Fruit fly (Drosophila melanogaster): Measurements from ENCODE around the gene CG9920.

CG9920 gene

dm6 chr3R:14088887-14089567 lies 8.9 kb downstream of the CG9920 start, which contains the start of gene Npc2b (continued):
- TF ChIP-seq Eip93F (GFP tag; optimal IDR thresholded peaks at IDR 0.05) (no peak), Lpt (GFP tag; optimal IDR thresholded peaks at IDR 0.05) (peak; percentile 25), Sox15 (GFP tag; optimal IDR thresholded peaks at IDR 0.05) (no peak), CG11902 (GFP tag; optimal IDR thresholded peaks at IDR 0.05) (peak; percentile 6), CG4318 (GFP tag; optimal IDR thresholded peaks at IDR 0.05) (peak; percentile 27), esn (GFP tag; optimal IDR thresholded peaks at IDR 0.05) (peak; percentile 53), CG3919 (GFP tag; optimal IDR thresholded peaks at IDR 0.05) (peak; percentile 55), Ets21C (GFP tag; optimal IDR thresholded peaks at IDR 0.05) (peak; percentile 59), Blimp-1 (GFP tag; optimal IDR thresholded peaks at IDR 0.05) (no peak), CG16779 (tag; optimal IDR thresholded peaks at IDR 0.05) (no peak), CG10669 (GFP tag; optimal IDR thresholded peaks at IDR 0.05) (no peak), eg (GFP tag; IDR thresholded peaks at IDR 0.05) (no peak), pdm3 (GFP tag; optimal IDR thresholded peaks at IDR 0.05) (peak; percentile 45), lz (GFP tag; optimal IDR thresholded peaks at IDR 0.05) (peak; percentile 68), CG6276 (GFP tag; optimal IDR thresholded peaks at IDR 0.05) (no peak), Ets96B (tag; optimal IDR thresholded peaks at IDR 0.05) (peak; percentile 24), svp (GFP tag) (peak; percentile 78), CG10631 (GFP tag; optimal IDR thresholded peaks at IDR 0.05) (peak; percentile 36), CG9139 (GFP tag; optimal IDR thresholded peaks at IDR 0.05) (no peak), spab (GFP tag; optimal IDR thresholded peaks at IDR 0.05) (peak; percentile 13), acj6 (GFP tag; optimal IDR thresholded peaks at IDR 0.05) (peak; percentile 35), Sox14 (GFP tag; optimal IDR thresholded peaks at IDR 0.05) (peak; percentile 63), CG6792 (GFP tag; optimal IDR thresholded peaks at IDR 0.05) (peak; percentile 12), Hr39 (GFP tag; optimal IDR thresholded peaks at IDR 0.05) (peak; percentile 66), CG6808 (GFP tag; optimal IDR thresholded peaks at IDR 0.05) (no peak), CG15336 (GFP tag; IDR thresholded peaks at IDR 0.05) (peak; percentile 73), CG6163 (GFP tag; IDR thresholded peaks at IDR 0.05) (no peak), achi (GFP tag; optimal IDR thresholded peaks at IDR 0.05) (peak; percentile 48), Eip75B (GFP tag; optimal IDR thresholded peaks at IDR 0.05) (peak; percentile 60), CG7368 (GFP tag; optimal IDR thresholded peaks at IDR 0.05) (no peak), Hr38 (GFP tag; optimal IDR thresholded peaks at IDR 0.05) (no peak), vri (GFP tag; optimal IDR thresholded peaks at IDR 0.05) (no peak), Gug (GFP tag; IDR thresholded peaks at IDR 0.05) (no peak), CG8632 (GFP tag; optimal IDR thresholded peaks at IDR 0.05) (peak; percentile 25)

- TF ChIP-seq ss (GFP tag; optimal IDR thresholded peaks at IDR 0.05) (peak; percentile 3 to 42), CG31627 (GFP tag; optimal IDR thresholded peaks at IDR 0.05) (no peak), esn (GFP tag; optimal IDR thresholded peaks at IDR 0.05) (no peak), acj6 (GFP tag; optimal IDR thresholded peaks at IDR 0.05) (no peak), CG11294 (GFP tag; IDR thresholded peaks at IDR 0.05) (no peak), CG8119 (GFP tag; IDR thresholded peaks at IDR 0.05) (no peak), CG3032 (tag; optimal IDR thresholded peaks at IDR 0.05) (no peak), CG9139 (GFP tag; optimal IDR thresholded peaks at IDR 0.05) (no peak), CG11902 (GFP tag; optimal IDR thresholded peaks at IDR 0.05) (no peak), CG6854 (GFP tag; optimal IDR thresholded peaks at IDR 0.05) (no peak), vri (GFP tag; optimal IDR thresholded peaks at IDR 0.05) (no peak), Eip78C (GFP tag) (peak; percentile 66), dsx (GFP tag; optimal IDR thresholded peaks at IDR 0.05; ENCODE audit: poor library complexity, severe bottlenecking) (peak; percentile 58), CG4318 (GFP tag; optimal IDR thresholded peaks at IDR 0.05) (no peak), Lpt (GFP tag; optimal IDR thresholded peaks at IDR 0.05) (no peak), dac (GFP tag; optimal IDR thresholded peaks at IDR 0.05) (no peak), CG15336 (GFP tag; IDR thresholded peaks at IDR 0.05) (no peak), Sox15 (GFP tag; optimal IDR thresholded peaks at IDR 0.05) (no peak), CG34406 (GFP tag; optimal IDR thresholded peaks at IDR 0.05) (no peak), svp (GFP tag) (peak; percentile 73)
Measured at dm6 chr3R:14088157-14088556, 9.7 kb downstream of the CG9920 start.

Measured in whole organism, prepupa.